Fruit fly (Drosophila melanogaster) whole organism, embryonic: ENCODE results near the gene MSBP.
A peak's percentile ranks its signal among the peaks of the same experiment; 100 is the strongest.

Experiments used
- Aef1 ChIP-seq: fragments of 200-800 bp; sonication (Bioruptor generic); IDR thresholded peaks from 3 replicates; pipeline ENCODE4 v1.3.6; 2022; ENCODE audit warnings: missing biosample characterization, missing genetic modification characterization
- Atf3 ChIP-seq: fragments of 200-800 bp; sonication (Bioruptor generic); optimal IDR thresholded peaks from 3 replicates; lab custom pipeline; 2016; ENCODE audit warnings: missing biosample characterization, missing genetic modification characterization
- CG10147 ChIP-seq: fragments of 200-800 bp; sonication (Bioruptor generic); optimal IDR thresholded peaks from 2 replicates; lab custom pipeline; 2019; ENCODE audit warnings: missing biosample characterization, mild to moderate bottlenecking, missing genetic modification characterization, moderate library complexity
- CG10321 ChIP-seq: fragments of 200-800 bp; sonication (Bioruptor generic); IDR thresholded peaks from 2 replicates; pipeline ENCODE4 v1.3.6; 2022; ENCODE audit warnings: missing biosample characterization, missing genetic modification characterization
- CG11085 ChIP-seq: fragments of 200-800 bp; sonication (Bioruptor generic); IDR thresholded peaks from 2 replicates; pipeline ENCODE4 v1.3.6; 2022; ENCODE audit warnings: missing biosample characterization, missing genetic modification characterization
- CG11504 ChIP-seq: fragments of 200-800 bp; sonication (Bioruptor generic); optimal IDR thresholded peaks from 3 replicates; lab custom pipeline; 2019; ENCODE audit warnings: missing biosample characterization, mild to moderate bottlenecking, missing genetic modification characterization, moderate library complexity
- CG11696 ChIP-seq: fragments of 200-800 bp; sonication (Bioruptor generic); IDR thresholded peaks from 2 replicates; pipeline ENCODE4 v1.3.6; 2022; ENCODE audit warnings: missing biosample characterization, missing genetic modification characterization
- CG12942 ChIP-seq: fragments of 200-800 bp; sonication (Bioruptor generic); optimal IDR thresholded peaks from 3 replicates; lab custom pipeline; 2016; ENCODE audit warnings: missing biosample characterization, missing genetic modification characterization
- CG13894 ChIP-seq: fragments of 200-800 bp; sonication (Bioruptor generic); optimal IDR thresholded peaks from 3 replicates; lab custom pipeline; 2018; ENCODE audit warnings: missing biosample characterization, mild to moderate bottlenecking, missing genetic modification characterization, moderate library complexity
- CG14050 ChIP-seq: fragments of 200-800 bp; sonication (Bioruptor generic); IDR thresholded peaks from 3 replicates; pipeline ENCODE4 v1.3.6; 2022; ENCODE audit warnings: missing biosample characterization, missing genetic modification characterization
- CG15011 ChIP-seq: fragments of 200-800 bp; sonication (Bioruptor generic); optimal IDR thresholded peaks from 3 replicates; lab custom pipeline; 2018; ENCODE audit warnings: missing biosample characterization, mild to moderate bottlenecking, missing genetic modification characterization
- CG18011 ChIP-seq: fragments of 200-800 bp; sonication (Bioruptor generic); optimal IDR thresholded peaks from 2 replicates; lab custom pipeline; 2017; ENCODE audit warnings: missing biosample characterization, missing genetic modification characterization, mild to moderate bottlenecking, moderate library complexity, missing genotype
- CG18619 ChIP-seq: fragments of 200-800 bp; sonication (Bioruptor generic); optimal IDR thresholded peaks from 3 replicates; lab custom pipeline; 2017; ENCODE audit warnings: missing biosample characterization, mild to moderate bottlenecking, missing genetic modification characterization
- CG2129 ChIP-seq: fragments of 200-800 bp; sonication (Bioruptor generic); IDR thresholded peaks from 2 replicates; pipeline ENCODE4 v1.3.6; 2022; ENCODE audit warnings: missing biosample characterization, missing genetic modification characterization; ENCODE audit not compliant: partially characterized antibody
- CG30020 ChIP-seq: fragments of 200-800 bp; optimal IDR thresholded peaks from 2 replicates; lab custom pipeline; 2019; ENCODE audit warnings: missing biosample characterization, mild to moderate bottlenecking, missing genetic modification characterization, moderate library complexity
- CG31365 ChIP-seq: fragments of 200-800 bp; sonication (Bioruptor generic); optimal IDR thresholded peaks from 2 replicates; lab custom pipeline; 2018; ENCODE audit warnings: missing biosample characterization, mild to moderate bottlenecking, missing genetic modification characterization
- CG4282 ChIP-seq: fragments of 200-800 bp; sonication (Bioruptor generic); optimal IDR thresholded peaks from 2 replicates; lab custom pipeline; 2016; ENCODE audit warnings: missing biosample characterization, missing genetic modification characterization
- CG6175 ChIP-seq: fragments of 200-800 bp; sonication (Bioruptor generic); IDR thresholded peaks from 3 replicates; pipeline ENCODE4 v1.3.6; 2022; ENCODE audit warnings: missing biosample characterization, missing genetic modification characterization
- CG6813 ChIP-seq: fragments of 200-800 bp; sonication (Bioruptor generic); optimal IDR thresholded peaks from 2 replicates; lab custom pipeline; 2017; ENCODE audit warnings: missing biosample characterization, missing genetic modification characterization, mild to moderate bottlenecking, moderate library complexity, missing genetic modification reagents
- CG7271 ChIP-seq: fragments of 200-800 bp; sonication (Bioruptor generic); optimal IDR thresholded peaks from 2 replicates; lab custom pipeline; 2018; ENCODE audit warnings: missing biosample characterization, mild to moderate bottlenecking, missing genetic modification characterization, moderate library complexity
- CG8359 ChIP-seq: fragments of 200-800 bp; sonication (Bioruptor generic); optimal IDR thresholded peaks from 2 replicates; lab custom pipeline; 2017; ENCODE audit warnings: missing biosample characterization, mild to moderate bottlenecking, missing genetic modification characterization, borderline replicate concordance
- CHES-1-like ChIP-seq: fragments of 200-800 bp; sonication (Bioruptor generic); optimal IDR thresholded peaks from 2 replicates; lab custom pipeline; 2016; ENCODE audit warnings: missing biosample characterization, missing genetic modification characterization
- CkIIα-i1 ChIP-seq: fragments of 200-800 bp; sonication (Bioruptor generic); IDR thresholded peaks from 2 replicates; pipeline ENCODE4 v1.3.6; 2022; ENCODE audit warnings: missing biosample characterization, missing genetic modification characterization
- D19A ChIP-seq: fragments of 200-800 bp; optimal IDR thresholded peaks from 3 replicates; lab custom pipeline; 2019; ENCODE audit warnings: missing biosample characterization, mild to moderate bottlenecking, missing genetic modification characterization, moderate library complexity
- Eip74EF ChIP-seq, 2 experiments: fragments of 200-800 bp in 1 of 2; fragments of >200 bp in 1 of 2; sonication (Bioruptor generic) in 1 of 2; optimal IDR thresholded peaks; 2 replicates each; lab custom pipeline; 2017 to 2019; ENCODE audit warnings: missing biosample characterization in 2 of 2, missing genetic modification characterization in 2 of 2, mild to moderate bottlenecking in 1 of 2, moderate library complexity in 1 of 2
- NfI ChIP-seq: fragments of 200-800 bp; sonication (Bioruptor generic); optimal IDR thresholded peaks from 3 replicates; lab custom pipeline; 2018; ENCODE audit warnings: missing biosample characterization, mild to moderate bottlenecking, missing genetic modification characterization, moderate library complexity
- Poxn ChIP-seq: fragments of 200-800 bp; sonication (Bioruptor generic); IDR thresholded peaks from 2 replicates; pipeline ENCODE4 v1.3.6; 2022; ENCODE audit warnings: missing biosample characterization, missing genetic modification characterization
- Ravus ChIP-seq: fragments of 200-800 bp; sonication (Bioruptor generic); IDR thresholded peaks from 2 replicates; pipeline ENCODE4 v1.3.6; 2022; ENCODE audit warnings: missing biosample characterization, missing genetic modification characterization
- Spps ChIP-seq: fragments of 200-800 bp; sonication (Bioruptor generic); optimal IDR thresholded peaks from 2 replicates; lab custom pipeline; 2018; ENCODE audit warnings: missing biosample characterization, mild to moderate bottlenecking, missing genetic modification characterization
- Sry-β ChIP-seq: fragments of 200-800 bp; sonication (Bioruptor generic); optimal IDR thresholded peaks from 2 replicates; lab custom pipeline; 2018; ENCODE audit warnings: missing biosample characterization, mild to moderate bottlenecking, missing genetic modification characterization, moderate library complexity
- Xbp1 ChIP-seq: fragments of 200-800 bp; sonication (Bioruptor generic); optimal IDR thresholded peaks from 3 replicates; lab custom pipeline; 2016; ENCODE audit warnings: missing biosample characterization, mild to moderate bottlenecking, missing genetic modification characterization
- ab ChIP-seq: fragments of 200-800 bp; sonication (Bioruptor generic); optimal IDR thresholded peaks from 2 replicates; lab custom pipeline; 2016; ENCODE audit warnings: missing biosample characterization, missing genetic modification characterization
- amos ChIP-seq: fragments of 200-800 bp; sonication (Bioruptor generic); IDR thresholded peaks from 2 replicates; pipeline ENCODE4 v1.3.6; 2022; ENCODE audit warnings: missing biosample characterization, missing genetic modification characterization; ENCODE audit not compliant: partially characterized antibody
- ap ChIP-seq: fragments of 200-800 bp; sonication (Bioruptor generic); IDR thresholded peaks from 2 replicates; pipeline ENCODE4 v1.3.6; 2022; ENCODE audit warnings: missing biosample characterization, missing genetic modification characterization
- ara ChIP-seq: fragments of 200-800 bp; sonication (Bioruptor generic); IDR thresholded peaks from 2 replicates; pipeline ENCODE4 v1.3.6; 2022; ENCODE audit warnings: missing biosample characterization, missing genetic modification characterization
- bsh ChIP-seq, 2 experiments: fragments of 200-800 bp; sonication (Bioruptor generic); optimal IDR thresholded peaks; 2 replicates each; lab custom pipeline; 2017 to 2018; ENCODE audit warnings: mild to moderate bottlenecking in 2 of 2, missing biosample characterization in 2 of 2, missing genetic modification characterization in 2 of 2, moderate library complexity in 1 of 2
- cato ChIP-seq: fragments of 200-800 bp; sonication (Bioruptor generic); optimal IDR thresholded peaks from 2 replicates; lab custom pipeline; 2016; ENCODE audit warnings: missing biosample characterization, missing genetic modification characterization, borderline replicate concordance
- chinmo ChIP-seq: fragments of 200-800 bp; sonication (Bioruptor generic); IDR thresholded peaks from 4 replicates; pipeline ENCODE4 v1.3.6; 2022; ENCODE audit warnings: missing biosample characterization, missing genetic modification characterization; ENCODE audit not compliant: partially characterized antibody
- emc ChIP-seq: fragments of 200-800 bp; sonication (Bioruptor generic); optimal IDR thresholded peaks from 2 replicates; lab custom pipeline; 2016; ENCODE audit warnings: missing biosample characterization, missing genetic modification characterization
- exex ChIP-seq: fragments of 200-800 bp; sonication (Bioruptor generic); optimal IDR thresholded peaks from 4 replicates; lab custom pipeline; 2018; ENCODE audit warnings: missing biosample characterization, mild to moderate bottlenecking, missing genetic modification characterization, moderate library complexity
- eyg ChIP-seq: fragments of 200-800 bp; sonication (Bioruptor generic); optimal IDR thresholded peaks from 3 replicates; lab custom pipeline; 2016; ENCODE audit warnings: missing biosample characterization, missing genetic modification characterization
- gce ChIP-seq: fragments of 200-800 bp; sonication (Bioruptor generic); IDR thresholded peaks from 3 replicates; pipeline ENCODE4 v1.3.6; 2022; ENCODE audit warnings: missing biosample characterization, missing genetic modification characterization
- ind ChIP-seq: fragments of 200-800 bp; sonication (Bioruptor generic); optimal IDR thresholded peaks from 3 replicates; lab custom pipeline; 2016; ENCODE audit warnings: missing biosample characterization, missing genetic modification characterization
- lab ChIP-seq: fragments of 200-800 bp; sonication (Bioruptor generic); optimal IDR thresholded peaks from 3 replicates; lab custom pipeline; 2017; ENCODE audit warnings: missing biosample characterization, missing genetic modification characterization, mild to moderate bottlenecking, moderate library complexity, missing genetic modification reagents
- nerfin-1 ChIP-seq: fragments of 200-800 bp; sonication (Bioruptor generic); optimal IDR thresholded peaks from 3 replicates; lab custom pipeline; 2019; ENCODE audit warnings: missing biosample characterization, mild to moderate bottlenecking, missing genetic modification characterization, moderate library complexity
- otp ChIP-seq: fragments of 200-800 bp; sonication (Bioruptor generic); IDR thresholded peaks from 3 replicates; pipeline ENCODE4, ENCODE4 v1.3.6; 2022; ENCODE audit warnings: missing biosample characterization, missing genetic modification characterization
- phol ChIP-seq: fragments of 200-800 bp; sonication (Bioruptor generic); optimal IDR thresholded peaks from 3 replicates; lab custom pipeline; 2018; ENCODE audit warnings: missing biosample characterization, mild to moderate bottlenecking, missing genetic modification characterization, moderate library complexity
- pnt ChIP-seq: fragments of 200-800 bp; sonication (Bioruptor generic); optimal IDR thresholded peaks from 3 replicates; lab custom pipeline; 2016; ENCODE audit warnings: missing biosample characterization, missing genetic modification characterization
- run ChIP-seq: fragments of 200-800 bp; sonication (Bioruptor generic); optimal IDR thresholded peaks from 3 replicates; lab custom pipeline; 2018; ENCODE audit warnings: missing biosample characterization, mild to moderate bottlenecking, missing genetic modification characterization
- sna ChIP-seq: fragments of 200-800 bp; sonication (Bioruptor generic); IDR thresholded peaks from 2 replicates; pipeline ENCODE4 v1.3.6; 2022; ENCODE audit warnings: missing biosample characterization, missing genetic modification characterization; ENCODE audit not compliant: partially characterized antibody

MSBP gene

dm6 chrX:15844139-15844538 lies 45.8 kb downstream of the MSBP start, which contains the start of the genes ArgRS and CG8578 (continued):
- TF ChIP-seq CG30020 (tag; lab: Kevin White, UChicago) (peak; percentile 96), ab (GFP tag; lab: Kevin White, UChicago) (no peak), CkIIα-i1 (no peak), chinmo (peak; percentile 72; the same call in 2 of the 4 replicates), otp (no peak), bsh (GFP tag; optimal IDR thresholded peaks at IDR 0.05; lab: Kevin White, UChicago) (peak in 1 of 2 experiments; percentile 6), Eip74EF (GFP tag; optimal IDR thresholded peaks at IDR 0.05; lab: Kevin White, UChicago) (peak in 1 of 2 experiments; percentile 38), CG8359 (GFP tag; lab: Kevin White, UChicago) (no peak), CG11504 (tag; lab: Kevin White, UChicago) (no peak), emc (GFP tag; lab: Kevin White, UChicago) (no peak), exex (tag; lab: Kevin White, UChicago) (peak; percentile 29), Atf3 (GFP tag; lab: Kevin White, UChicago) (peak; percentile 66), Ravus (no peak), CG6175 (GFP tag; lab: Robert Waterston, UW) (no peak), CG18619 (GFP tag; lab: Kevin White, UChicago) (no peak), CG11085 (GFP tag; lab: Robert Waterston, UW) (no peak), cato (GFP tag; lab: Kevin White, UChicago) (no peak), ind (GFP tag; lab: Kevin White, UChicago) (peak; percentile 28), phol (peak; percentile 60), Poxn (GFP tag; lab: Robert Waterston, UW) (no peak), sna (GFP tag; lab: Robert Waterston, UW) (peak; percentile 77), CG15011 (GFP tag; lab: Kevin White, UChicago) (no peak), Aef1 (peak; percentile 63; the same call in 2 of the 3 replicates), CG10147 (GFP tag; lab: Kevin White, UChicago) (no peak), ara (peak; percentile 43; the same call in 1 of the 2 replicates), CG10321 (GFP tag; lab: Robert Waterston, UW) (no peak), Sry-β (GFP tag; lab: Kevin White, UChicago) (peak; percentile 28), eyg (GFP tag; lab: Kevin White, UChicago) (no peak), CG31365 (tag; lab: Kevin White, UChicago) (no peak), CG11696 (no peak), CG14050 (GFP tag; lab: Robert Waterston, UW) (no peak), pnt (GFP tag; lab: Kevin White, UChicago) (peak; percentile 86), CG7271 (tag; lab: Kevin White, UChicago) (no peak), amos (GFP tag; lab: Robert Waterston, UW) (peak; percentile 72; the same call in 1 of the 2 replicates), CG4282 (GFP tag; lab: Kevin White, UChicago) (no peak), CG12942 (GFP tag; lab: Kevin White, UChicago) (peak; percentile 29), CG2129 (peak; percentile 26; the same call in 1 of the 2 replicates), nerfin-1 (tag; lab: Kevin White, UChicago) (peak; percentile 23), CG18011 (GFP tag; lab: Kevin White, UChicago) (no peak), CHES-1-like (GFP tag; lab: Kevin White, UChicago) (peak; percentile 52), run (tag; lab: Kevin White, UChicago) (no peak), ap (no peak), lab (GFP tag; lab: Kevin White, UChicago) (no peak), D19A (tag; lab: Kevin White, UChicago) (no peak), Spps (tag; lab: Kevin White, UChicago) (no peak), CG13894 (tag; lab: Kevin White, UChicago) (no peak), CG6813 (GFP tag; lab: Kevin White, UChicago) (no peak), NfI (GFP tag; lab: Kevin White, UChicago) (no peak), Xbp1 (GFP tag; lab: Kevin White, UChicago) (peak; percentile 52), gce (GFP tag; lab: Robert Waterston, UW) (no peak)
